Worm (Caenorhabditis elegans): ENCODE results near the gene Y54G11A.17.

The Y54G11A.17 gene

ce11 chrII:14357936-14358416 lies 8.8 kb upstream of the Y54G11A.17 start, which contains the start of the genes agl-1 and pfs-2 (continued):
- TF ChIP-seq nfya-1 (tag; optimal IDR thresholded peaks at IDR 0.05; ENCODE audit: borderline replicate concordance, insufficient read depth) (no peak), chd-7 (tag; optimal IDR thresholded peaks at IDR 0.05) (no peak), tbp1 (GFP tag; optimal IDR thresholded peaks at IDR 0.05) (no peak), snpc-3.4 (tag; optimal IDR thresholded peaks at IDR 0.05) (no peak), nfyb-1 (GFP tag; IDR thresholded peaks at IDR 0.05) (no peak), let-526 (GFP tag; IDR thresholded peaks at IDR 0.05) (no peak), egrh-3 (GFP tag; IDR thresholded peaks at IDR 0.05) (no peak), Y79H2A.3 (GFP tag; conservative IDR thresholded peaks at IDR 0.05) (no peak), F37B4.10 (GFP tag; IDR thresholded peaks at IDR 0.05) (no peak), akir-1 (GFP tag; optimal IDR thresholded peaks at IDR 0.05) (no peak), D2030.7 (GFP tag; IDR thresholded peaks at IDR 0.05) (peak; percentile 47; the same call in 1 of the 2 replicates), mxl-1 (tag; optimal IDR thresholded peaks at IDR 0.05) (no peak), ama-1 (optimal IDR thresholded peaks at IDR 0.05) (no peak), ama-1 (GFP tag; optimal IDR thresholded peaks at IDR 0.05) (no peak), attf-3 (GFP tag; conservative IDR thresholded peaks at IDR 0.05) (no peak), lin-54 (GFP tag; optimal IDR thresholded peaks at IDR 0.05) (peak; percentile 78), B0019.2 (GFP tag; conservative IDR thresholded peaks at IDR 0.05) (no peak), F49E8.2 (tag; optimal IDR thresholded peaks at IDR 0.05; ENCODE audit: insufficient read depth) (no peak), dox-1 (GFP tag; IDR thresholded peaks at IDR 0.05) (peak; percentile 35; the same call in 1 of the 2 replicates), bed-2 (GFP tag; IDR thresholded peaks at IDR 0.05) (no peak), sptf-2 (GFP tag; optimal IDR thresholded peaks at IDR 0.05) (no peak), hsf-1 (GFP tag; IDR thresholded peaks at IDR 0.05) (no peak), lin-35 (GFP tag; optimal IDR thresholded peaks at IDR 0.05) (peak in 2 of 3 experiments; percentile 18 to 90), pha-4 (tag; optimal IDR thresholded peaks at IDR 0.05) (no peak), Y95B8A.8 (GFP tag; IDR thresholded peaks at IDR 0.05) (no peak), gei-17 (GFP tag; optimal IDR thresholded peaks at IDR 0.05) (no peak), nhr-27 (tag; optimal IDR thresholded peaks at IDR 0.05) (no peak), lin-26 (GFP tag; IDR thresholded peaks at IDR 0.05) (no peak), mcd-1 (GFP tag; IDR thresholded peaks at IDR 0.05) (peak; percentile 67), zim-3 (tag; optimal IDR thresholded peaks at IDR 0.05) (no peak), Y67H2A.10 (GFP tag; conservative IDR thresholded peaks at IDR 0.05) (no peak), athp-1 (tag; optimal IDR thresholded peaks at IDR 0.05) (no peak), madf-10 (tag; optimal IDR thresholded peaks at IDR 0.05) (no peak), unc-62 (GFP tag; optimal IDR thresholded peaks at IDR 0.05) (no peak), hrde-1 (tag; optimal IDR thresholded peaks at IDR 0.05; ENCODE audit: borderline replicate concordance) (no peak), aptf-3 (GFP tag; IDR thresholded peaks at IDR 0.05) (no peak), F52B5.7 (tag; optimal IDR thresholded peaks at IDR 0.05) (no peak), snpc-1.3 (tag; optimal IDR thresholded peaks at IDR 0.05; ENCODE audit: insufficient read depth) (peak; percentile 32), ztf-25 (GFP tag; IDR thresholded peaks at IDR 0.05) (no peak), let-607 (tag; optimal IDR thresholded peaks at IDR 0.05) (no peak), F57A8.1 (GFP tag; optimal IDR thresholded peaks at IDR 0.05) (no peak), lag-1 (GFP tag; IDR thresholded peaks at IDR 0.05) (no peak), somi-1 (GFP tag; optimal IDR thresholded peaks at IDR 0.05) (no peak), lin-40 (tag; optimal IDR thresholded peaks at IDR 0.05) (peak; percentile 54), hlh-12 (tag; optimal IDR thresholded peaks at IDR 0.05) (no peak), F22D6.2 (tag; optimal IDR thresholded peaks at IDR 0.05) (no peak), Y53G8AR.9 (GFP tag; conservative IDR thresholded peaks at IDR 0.05) (no peak), F57C9.4 (tag; optimal IDR thresholded peaks at IDR 0.05) (no peak), nhr-90 (tag; optimal IDR thresholded peaks at IDR 0.05) (no peak)
